Worm (Caenorhabditis elegans): ENCODE results near the gene Y32H12A.1.

- TF ChIP-seq nhr-6 (tag; optimal IDR thresholded peaks at IDR 0.05) (no peak), snpc-4 (tag; optimal IDR thresholded peaks at IDR 0.05) (no peak), ceh-16 (tag; optimal IDR thresholded peaks at IDR 0.05) (no peak), ama-1 (optimal IDR thresholded peaks at IDR 0.05) (no peak), zag-1 (tag; optimal IDR thresholded peaks at IDR 0.05) (no peak), lin-11 (tag; optimal IDR thresholded peaks at IDR 0.05) (no peak), ceh-82 (tag; optimal IDR thresholded peaks at IDR 0.05) (no peak), unc-62 (GFP tag; optimal IDR thresholded peaks at IDR 0.05) (no peak), nhr-12 (tag; optimal IDR thresholded peaks at IDR 0.05) (no peak), mdl-1 (tag; optimal IDR thresholded peaks at IDR 0.05) (no peak), sma-3 (GFP tag; optimal IDR thresholded peaks at IDR 0.05) (no peak), elt-3 (tag; optimal IDR thresholded peaks at IDR 0.05) (no peak), fos-1 (tag; optimal IDR thresholded peaks at IDR 0.05) (no peak), nhr-129 (tag; optimal IDR thresholded peaks at IDR 0.05) (no peak)
Observed at ce11 chrIII:5340530-5340929, 21.5 kb upstream of the Y32H12A.1 start.
